Worm (Caenorhabditis elegans) whole organism, late embryonic: ENCODE measurements around the gene nspa-10.

Experiments
- C38D4.7 ChIP-seq: fragments of 200-800 bp; sonication (Bioruptor generic); optimal IDR thresholded peaks from 2 replicates; lab custom pipeline; 2018; ENCODE audit warnings: mild to moderate bottlenecking, missing genetic modification characterization, moderate library complexity, missing compliant biosample characterization
- F13H6.1 ChIP-seq: sonication (generic microtip); optimal IDR thresholded peaks from 2 replicates; lab custom pipeline; 2016; ENCODE audit warnings: missing genetic modification characterization, missing compliant biosample characterization
- K02D7.2 ChIP-seq: sonication (generic microtip); optimal IDR thresholded peaks from 2 replicates; lab custom pipeline; 2017; ENCODE audit warnings: mild to moderate bottlenecking, missing genetic modification characterization, missing compliant biosample characterization
- K09A11.1 ChIP-seq: sonication (generic microtip); optimal IDR thresholded peaks from 2 replicates; lab custom pipeline; 2017; ENCODE audit warnings: antibody characterized with exemption, mild to moderate bottlenecking, missing genetic modification characterization, missing compliant biosample characterization; ENCODE audit not compliant: insufficient read depth
- Y22D7AL.16 ChIP-seq: sonication (generic microtip); optimal IDR thresholded peaks from 2 replicates; lab custom pipeline; 2016; ENCODE audit warnings: missing genetic modification characterization, missing compliant biosample characterization
- ama-1 ChIP-seq: fragments of 150-350 bp; optimal IDR thresholded peaks from 2 replicates; lab custom pipeline; 2014
- ceh-18 ChIP-seq: sonication (generic microtip); optimal IDR thresholded peaks from 2 replicates; lab custom pipeline; 2016; ENCODE audit warnings: missing genetic modification characterization, missing compliant biosample characterization
- ceh-19 ChIP-seq: fragments of 200-800 bp; sonication (Bioruptor generic); optimal IDR thresholded peaks from 2 replicates; lab custom pipeline; 2018; ENCODE audit warnings: mild to moderate bottlenecking, missing genetic modification characterization, missing compliant biosample characterization
- ceh-2 ChIP-seq: sonication (generic microtip); optimal IDR thresholded peaks from 2 replicates; lab custom pipeline; 2016; ENCODE audit warnings: missing genotype, missing genetic modification characterization, missing compliant biosample characterization
- ceh-24 ChIP-seq: sonication (generic microtip); optimal IDR thresholded peaks from 2 replicates; lab custom pipeline; 2016; ENCODE audit warnings: mild to moderate bottlenecking, missing genetic modification characterization, missing compliant biosample characterization
- ceh-30 ChIP-seq: fragments of 150-350 bp; optimal IDR thresholded peaks from 2 replicates; lab custom pipeline; 2014; ENCODE audit warnings: missing biosample characterization, missing genetic modification characterization
- ceh-34 ChIP-seq: sonication (generic microtip); optimal IDR thresholded peaks from 2 replicates; lab custom pipeline; 2016; ENCODE audit warnings: mild to moderate bottlenecking, missing genetic modification characterization, missing compliant biosample characterization
- ceh-45 ChIP-seq: fragments of 200-800 bp; sonication (Bioruptor generic); IDR thresholded peaks from 2 replicates; pipeline ENCODE4 v1.3.6; 2022; ENCODE audit warnings: missing genetic modification reagents, missing genetic modification characterization, missing compliant biosample characterization
- dve-1 ChIP-seq: sonication (generic microtip); optimal IDR thresholded peaks from 2 replicates; lab custom pipeline; 2017; ENCODE audit warnings: antibody characterized with exemption, mild to moderate bottlenecking, missing genetic modification characterization, missing compliant biosample characterization
- elt-4 ChIP-seq: sonication (generic microtip); optimal IDR thresholded peaks from 2 replicates; lab custom pipeline; 2016; ENCODE audit warnings: missing genetic modification characterization, missing compliant biosample characterization
- ets-4 ChIP-seq: sonication (generic microtip); optimal IDR thresholded peaks from 2 replicates; lab custom pipeline; 2016; ENCODE audit warnings: missing genetic modification characterization, missing compliant biosample characterization
- fkh-10 ChIP-seq: fragments of 150-350 bp; optimal IDR thresholded peaks from 2 replicates; lab custom pipeline; 2014; ENCODE audit warnings: missing biosample characterization, missing genetic modification reagents, missing genetic modification characterization
- hlh-15 ChIP-seq: sonication (generic microtip); optimal IDR thresholded peaks from 2 replicates; lab custom pipeline; 2016; ENCODE audit warnings: missing genetic modification characterization, missing compliant biosample characterization
- hlh-6 ChIP-seq: sonication (generic microtip); optimal IDR thresholded peaks from 2 replicates; lab custom pipeline; 2016; ENCODE audit warnings: missing genotype, missing genetic modification characterization, missing compliant biosample characterization
- hlh-8 ChIP-seq: sonication (generic microtip); optimal IDR thresholded peaks from 2 replicates; lab custom pipeline; 2016; ENCODE audit warnings: missing genotype, missing genetic modification characterization, missing compliant biosample characterization
- lim-6 ChIP-seq: sonication (generic microtip); optimal IDR thresholded peaks from 2 replicates; lab custom pipeline; 2016; ENCODE audit warnings: missing genetic modification characterization, missing compliant biosample characterization
- lin-11 ChIP-seq: fragments of 200-800 bp; sonication (Bioruptor generic); optimal IDR thresholded peaks from 2 replicates; lab custom pipeline; 2018; ENCODE audit warnings: mild to moderate bottlenecking, missing genetic modification characterization, missing compliant biosample characterization
- madf-2 ChIP-seq: sonication (generic microtip); optimal IDR thresholded peaks from 2 replicates; lab custom pipeline; 2017; ENCODE audit warnings: missing genetic modification characterization, missing compliant biosample characterization
- mec-3 ChIP-seq: sonication (generic microtip); optimal IDR thresholded peaks from 2 replicates; lab custom pipeline; 2016; ENCODE audit warnings: borderline replicate concordance, missing genetic modification characterization, missing compliant biosample characterization
- nfya-1 ChIP-seq: sonication (generic microtip); optimal IDR thresholded peaks from 2 replicates; lab custom pipeline; 2017; ENCODE audit warnings: missing genetic modification characterization, mild to moderate bottlenecking, missing compliant biosample characterization, antibody characterized with exemption, moderate library complexity
- nhr-11 ChIP-seq: fragments of 150-350 bp; optimal IDR thresholded peaks from 2 replicates; lab custom pipeline; 2014; ENCODE audit warnings: missing biosample characterization, missing genetic modification characterization
- nhr-232 ChIP-seq: sonication (generic microtip); optimal IDR thresholded peaks from 2 replicates; lab custom pipeline; 2016; ENCODE audit warnings: missing genetic modification characterization, missing compliant biosample characterization
- npax-4 ChIP-seq: sonication (generic microtip); optimal IDR thresholded peaks from 2 replicates; lab custom pipeline; 2016; ENCODE audit warnings: missing genetic modification characterization, missing compliant biosample characterization
- pat-9 ChIP-seq: fragments of 200-800 bp; sonication (Bioruptor generic); optimal IDR thresholded peaks from 2 replicates; lab custom pipeline; 2018; ENCODE audit warnings: mild to moderate bottlenecking, missing genetic modification characterization, moderate library complexity, missing compliant biosample characterization
- pha-2 ChIP-seq: sonication (generic microtip); optimal IDR thresholded peaks from 2 replicates; lab custom pipeline; 2017; ENCODE audit warnings: mild to moderate bottlenecking, missing genetic modification characterization, missing compliant biosample characterization
- pha-4 ChIP-seq: fragments of 150-350 bp; optimal IDR thresholded peaks from 2 replicates; lab custom pipeline; 2018; ENCODE audit warnings: missing biosample characterization, missing genetic modification reagents, missing genetic modification characterization
- pros-1 ChIP-seq: fragments of 150-350 bp; optimal IDR thresholded peaks from 2 replicates; lab custom pipeline; 2014; ENCODE audit warnings: missing biosample characterization, missing genetic modification reagents, missing genetic modification characterization
- rnt-1 ChIP-seq: sonication (generic microtip); optimal IDR thresholded peaks from 2 replicates; lab custom pipeline; 2016; ENCODE audit warnings: missing genetic modification characterization, missing compliant biosample characterization
- syd-9 ChIP-seq: sonication (generic microtip); optimal IDR thresholded peaks from 2 replicates; lab custom pipeline; 2016; ENCODE audit warnings: mild to moderate bottlenecking, missing genetic modification characterization, moderate library complexity, missing compliant biosample characterization
- tbx-7 ChIP-seq: sonication (generic microtip); optimal IDR thresholded peaks from 2 replicates; lab custom pipeline; 2016; ENCODE audit warnings: missing genotype, missing genetic modification characterization, missing compliant biosample characterization
- ttx-3 ChIP-seq: sonication (generic microtip); optimal IDR thresholded peaks from 2 replicates; lab custom pipeline; 2016; ENCODE audit warnings: missing genetic modification reagents, missing genetic modification characterization, missing compliant biosample characterization
- unc-42 ChIP-seq: sonication (generic microtip); optimal IDR thresholded peaks from 2 replicates; lab custom pipeline; 2016; ENCODE audit warnings: missing genotype, missing genetic modification characterization, missing compliant biosample characterization
- zip-5 ChIP-seq: sonication (generic microtip); optimal IDR thresholded peaks from 2 replicates; lab custom pipeline; 2016; ENCODE audit warnings: missing genetic modification characterization, missing compliant biosample characterization

nspa-10 gene

ce11 chrV:14763582-14763981, 13.3 kb upstream of the nspa-10 start:
- TF ChIP-seq pros-1 (tag; lab: Kevin White, UChicago) (no peak), npax-4 (tag; lab: Kevin White, UChicago) (no peak)

ce11 chrV:14762563-14762962, 12.3 kb upstream of the nspa-10 start:
- no peak for TF ChIP-seq ceh-45
- no peak for TF ChIP-seq ceh-18 (tag; lab: Kevin White, UChicago)
- no peak for TF ChIP-seq unc-42
- TF ChIP-seq ceh-2 (tag; lab: Kevin White, UChicago): no peak
- TF ChIP-seq, all 69 proteins: peak for 0

- TF ChIP-seq madf-2 (tag; lab: Kevin White, UChicago) (no peak), ceh-19 (GFP tag; lab: Kevin White, UChicago) (no peak), rnt-1 (tag; lab: Kevin White, UChicago) (no peak), fkh-10 (GFP tag; lab: Kevin White, UChicago) (no peak), ceh-34 (tag; lab: Kevin White, UChicago) (no peak), ceh-30 (tag; lab: Kevin White, UChicago) (no peak), ttx-3 (tag; lab: Kevin White, UChicago) (no peak), K09A11.1 (tag; lab: Kevin White, UChicago) (no peak), tbx-7 (tag; lab: Kevin White, UChicago) (no peak), nhr-11 (tag; lab: Kevin White, UChicago) (no peak), npax-4 (tag; lab: Kevin White, UChicago) (no peak), ets-4 (no peak), lim-6 (tag; lab: Kevin White, UChicago) (no peak)
Observed at ce11 chrV:14748608-14749137, 1.6 kb downstream of the nspa-10 start, which contains the start of the genes lipl-8 and Y50E8A.22. Gene lipl-8 (minus strand): TSS chrV:14748708. Gene Y50E8A.22 (minus strand): TSS chrV:14749087.

ce11 chrV:14746975-14747374, 3.3 kb downstream of the nspa-10 start:
- TF ChIP-seq elt-4: no peak
- TF ChIP-seq ceh-2 (tag; lab: Kevin White, UChicago): no peak
- no peak for TF ChIP-seq mec-3
- no peak for TF ChIP-seq hlh-8 (tag; lab: Kevin White, UChicago)
- no peak for TF ChIP-seq nhr-232 (tag; lab: Kevin White, UChicago)
- no peak for TF ChIP-seq pha-4
- TF ChIP-seq fkh-10 (GFP tag; lab: Kevin White, UChicago): no peak
- TF ChIP-seq nfya-1 (tag; lab: Kevin White, UChicago): no peak
- no peak for TF ChIP-seq F13H6.1
- TF ChIP-seq pha-2 (tag; lab: Kevin White, UChicago): no peak
- TF ChIP-seq syd-9: no peak
- TF ChIP-seq ceh-24 (tag; lab: Kevin White, UChicago): no peak
- no peak for TF ChIP-seq Y22D7AL.16 (tag; lab: Kevin White, UChicago)
- no peak for TF ChIP-seq ama-1 (lab: Kevin White, UChicago)
- no peak for TF ChIP-seq C38D4.7 (GFP tag; lab: Kevin White, UChicago)
- TF ChIP-seq ets-4: no peak
- TF ChIP-seq zip-5 (tag; lab: Kevin White, UChicago): no peak
- TF ChIP-seq hlh-15 (tag; lab: Kevin White, UChicago): no peak
- no peak for TF ChIP-seq hlh-6 (tag; lab: Kevin White, UChicago)
- TF ChIP-seq pat-9 (tag; lab: Kevin White, UChicago): no peak

- TF ChIP-seq lin-11 (tag; lab: Kevin White, UChicago) (no peak), dve-1 (tag; lab: Kevin White, UChicago) (peak; percentile 2), unc-42 (no peak), ttx-3 (tag; lab: Kevin White, UChicago) (no peak), ceh-45 (no peak), K02D7.2 (no peak)
Observed at ce11 chrV:14744824-14745223, 5.4 kb downstream of the nspa-10 start.
